Worm (Caenorhabditis elegans): ENCODE results near the gene C45G9.6.

ce11 chrIII:5006881-5007280, 29.4 kb upstream of the C45G9.6 start, which contains the start of gene R144.12:
- TF ChIP-seq pqm-1 (tag; optimal IDR thresholded peaks at IDR 0.05) (no peak), daf-12 (tag; optimal IDR thresholded peaks at IDR 0.05) (no peak), jun-1 (tag; optimal IDR thresholded peaks at IDR 0.05) (no peak), elt-3 (tag; optimal IDR thresholded peaks at IDR 0.05) (no peak), ZK546.5 (tag; optimal IDR thresholded peaks at IDR 0.05) (no peak), nhr-77 (tag; optimal IDR thresholded peaks at IDR 0.05) (no peak)
